Worm (Caenorhabditis elegans) whole organism, L4 larva: ENCODE measurements around the gene W05H9.4.

Source experiments
- D1046.2 ChIP-seq: fragments of 200-800 bp; sonication (Bioruptor generic); IDR thresholded peaks from 2 replicates; pipeline ENCODE4 v1.3.6; 2022; ENCODE audit warnings: missing genetic modification characterization, missing compliant biosample characterization
- T20F7.1 ChIP-seq: fragments of 200-800 bp; sonication (Bioruptor generic); optimal IDR thresholded peaks from 2 replicates; lab custom pipeline; 2018; ENCODE audit warnings: mild to moderate bottlenecking, missing genetic modification characterization, missing compliant biosample characterization
- T26A8.4 ChIP-seq: fragments of 200-800 bp; sonication (Bioruptor generic); IDR thresholded peaks from 2 replicates; pipeline ENCODE4 v1.3.6; 2022; ENCODE audit warnings: missing genetic modification characterization, missing compliant biosample characterization
- Y105C5A.15 ChIP-seq: fragments of 200-800 bp; sonication (Bioruptor generic); IDR thresholded peaks from 2 replicates; pipeline ENCODE4 v1.3.6; 2022; ENCODE audit warnings: missing genetic modification characterization, missing compliant biosample characterization
- Y48G9A.11 ChIP-seq: fragments of 200-800 bp; sonication (Bioruptor generic); IDR thresholded peaks from 2 replicates; pipeline ENCODE4 v1.3.6; 2022; ENCODE audit warnings: missing genetic modification reagents, missing genetic modification characterization, missing compliant biosample characterization
- Y5F2A.4 ChIP-seq: fragments of 200-800 bp; sonication (Bioruptor generic); optimal IDR thresholded peaks from 2 replicates; lab custom pipeline; 2018; ENCODE audit warnings: mild to moderate bottlenecking, missing genetic modification characterization, missing compliant biosample characterization
- ZK337.2 ChIP-seq: fragments of 200-800 bp; sonication (Bioruptor generic); IDR thresholded peaks from 2 replicates; pipeline ENCODE4 v1.3.6; 2022; ENCODE audit warnings: missing genetic modification reagents, missing genetic modification characterization, missing compliant biosample characterization
- aha-1 ChIP-seq: fragments of 150-350 bp; peaks from one replicate; lab custom pipeline; 2014; ENCODE audit warnings: missing biosample characterization, missing genetic modification characterization
- attf-4 ChIP-seq: sonication (generic microtip); optimal IDR thresholded peaks from 3 replicates; lab custom pipeline; 2017; ENCODE audit warnings: missing biosample characterization, missing genetic modification characterization
- ceh-44 ChIP-seq: fragments of 200-800 bp; sonication (Bioruptor generic); IDR thresholded peaks from 2 replicates; pipeline ENCODE4 v1.3.6; 2022; ENCODE audit warnings: missing genetic modification reagents, missing genetic modification characterization, missing compliant biosample characterization
- ceh-62 ChIP-seq: sonication (generic microtip); optimal IDR thresholded peaks from 2 replicates; lab custom pipeline; 2017; ENCODE audit warnings: missing biosample characterization, missing genetic modification characterization
- ceh-82 ChIP-seq: sonication (generic microtip); optimal IDR thresholded peaks from 2 replicates; lab custom pipeline; 2017; ENCODE audit warnings: missing biosample characterization, missing genetic modification characterization
- ctbp-1 ChIP-seq: fragments of 200-800 bp; sonication (Bioruptor generic); IDR thresholded peaks from 2 replicates; pipeline ENCODE4 v1.3.6; 2022; ENCODE audit warnings: missing genetic modification reagents, missing genetic modification characterization, missing compliant biosample characterization
- daf-19 ChIP-seq: fragments of 200-800 bp; sonication (Bioruptor generic); conservative IDR thresholded peaks from 2 replicates; pipeline ENCODE4 v1.3.6; 2022; ENCODE audit warnings: missing genetic modification characterization, missing compliant biosample characterization
- dmd-6 ChIP-seq: fragments of 200-800 bp; sonication (Bioruptor generic); IDR thresholded peaks from 2 replicates; pipeline ENCODE4 v1.3.6; 2022; ENCODE audit warnings: missing genetic modification reagents, missing genetic modification characterization, missing compliant biosample characterization
- dmd-9 ChIP-seq: fragments of 200-800 bp; sonication (Bioruptor generic); IDR thresholded peaks from 2 replicates; pipeline ENCODE4 v1.3.6; 2022; ENCODE audit warnings: missing genetic modification reagents, missing genetic modification characterization, missing compliant biosample characterization
- duxl-1 ChIP-seq: sonication (generic microtip); optimal IDR thresholded peaks from 2 replicates; lab custom pipeline; 2016; ENCODE audit warnings: mild to moderate bottlenecking, missing genetic modification characterization, moderate library complexity, missing compliant biosample characterization; ENCODE audit not compliant: poor library complexity
- dve-1 ChIP-seq: sonication (generic microtip); optimal IDR thresholded peaks from 2 replicates; lab custom pipeline; 2017; ENCODE audit warnings: antibody characterized with exemption, mild to moderate bottlenecking, missing genetic modification characterization, missing compliant biosample characterization; ENCODE audit not compliant: insufficient read depth
- egl-43 ChIP-seq: fragments of 200-800 bp; sonication (Bioruptor generic); IDR thresholded peaks from 2 replicates; pipeline ENCODE4 v1.3.6; 2022; ENCODE audit warnings: missing genetic modification reagents, missing genetic modification characterization, missing compliant biosample characterization
- fkh-10 ChIP-seq: fragments of 150-350 bp; optimal IDR thresholded peaks from 2 replicates; lab custom pipeline; 2014; ENCODE audit warnings: missing biosample characterization, missing genetic modification reagents, missing genetic modification characterization
- hif-1 ChIP-seq, 2 experiments: sonication (generic microtip); optimal IDR thresholded peaks; 2 replicates each; lab custom pipeline; 2016 to 2017; ENCODE audit warnings: missing compliant biosample characterization in 2 of 2, missing genetic modification characterization in 2 of 2, missing genetic modification reagents in 2 of 2, missing genotype in 2 of 2, mild to moderate bottlenecking in 1 of 2
- hlh-30 ChIP-seq: sonication (generic microtip); optimal IDR thresholded peaks from 2 replicates; lab custom pipeline; 2017; ENCODE audit warnings: antibody characterized with exemption, mild to moderate bottlenecking, missing genetic modification characterization, missing compliant biosample characterization; ENCODE audit not compliant: insufficient read depth
- jun-1 ChIP-seq: fragments of 150-350 bp; optimal IDR thresholded peaks from 2 replicates; lab custom pipeline; 2014; ENCODE audit warnings: missing biosample characterization, missing genetic modification reagents, missing genetic modification characterization
- lin-39 ChIP-seq: fragments of 150-350 bp; optimal IDR thresholded peaks from 2 replicates; lab custom pipeline; 2014; ENCODE audit warnings: missing biosample characterization, missing genetic modification reagents, missing genetic modification characterization
- madf-5 ChIP-seq, 2 experiments: fragments of 200-800 bp; sonication (Bioruptor generic); IDR thresholded peaks; 2 replicates each; pipeline ENCODE4 v1.3.6; 2022; ENCODE audit warnings: missing compliant biosample characterization in 2 of 2, missing genetic modification characterization in 2 of 2
- mep-1 ChIP-seq: fragments of 150-350 bp; sonication (generic microtip); optimal IDR thresholded peaks from 3 replicates; lab custom pipeline; 2014; ENCODE audit warnings: missing biosample characterization, missing genetic modification characterization
- mes-2 ChIP-seq: sonication (generic microtip); optimal IDR thresholded peaks from 2 replicates; lab custom pipeline; 2016; ENCODE audit warnings: missing genotype, mild to moderate bottlenecking, missing genetic modification characterization, missing compliant biosample characterization; ENCODE audit not compliant: poor library complexity, severe bottlenecking
- nhr-25 ChIP-seq: sonication (generic microtip); optimal IDR thresholded peaks from 2 replicates; lab custom pipeline; 2017; ENCODE audit warnings: missing genetic modification characterization, mild to moderate bottlenecking, missing compliant biosample characterization, antibody characterized with exemption, moderate library complexity, borderline replicate concordance; ENCODE audit not compliant: insufficient read depth
- nhr-6 ChIP-seq: fragments of 150-350 bp; optimal IDR thresholded peaks from 2 replicates; lab custom pipeline; 2014; ENCODE audit warnings: missing biosample characterization, missing genetic modification characterization
- php-3 ChIP-seq: fragments of 200-800 bp; sonication (Bioruptor generic); IDR thresholded peaks from 2 replicates; pipeline ENCODE4 v1.3.6; 2022; ENCODE audit warnings: missing genetic modification reagents, missing genetic modification characterization, missing compliant biosample characterization
- saeg-2 ChIP-seq: fragments of 200-800 bp; sonication (Bioruptor generic); IDR thresholded peaks from 2 replicates; pipeline ENCODE4 v1.3.6; 2022; ENCODE audit warnings: missing genetic modification reagents, missing genetic modification characterization, missing compliant biosample characterization
- snpc-1.2 ChIP-seq: fragments of 200-800 bp; sonication (Bioruptor generic); IDR thresholded peaks from 2 replicates; pipeline ENCODE4 v1.3.6; 2022; ENCODE audit warnings: missing genetic modification reagents, missing genetic modification characterization, missing compliant biosample characterization
- tra-1 ChIP-seq: fragments of 200-800 bp; sonication (Bioruptor generic); IDR thresholded peaks from 2 replicates; pipeline ENCODE4 v1.3.6; 2022; ENCODE audit warnings: missing genetic modification reagents, missing genetic modification characterization, missing compliant biosample characterization
- unc-39 ChIP-seq: sonication (generic microtip); optimal IDR thresholded peaks from 2 replicates; lab custom pipeline; 2017; ENCODE audit warnings: missing biosample characterization, missing genetic modification characterization
- unc-62 ChIP-seq, 3 experiments: fragments of 150-350 bp in 1 of 3; sonication (generic microtip); optimal IDR thresholded peaks in 2 of 3; peaks in 1 of 3; 1 replicate in 1 of 3; 2 replicates in 2 of 3; lab custom pipeline; 2014 to 2017; ENCODE audit warnings: missing biosample characterization in 3 of 3, missing genetic modification characterization in 3 of 3, missing genetic modification reagents in 3 of 3, missing genotype in 1 of 3
- vab-7 ChIP-seq: fragments of 200-800 bp; sonication (Bioruptor generic); IDR thresholded peaks from 2 replicates; pipeline ENCODE4 v1.3.6; 2022; ENCODE audit warnings: missing genetic modification reagents, missing genetic modification characterization, missing compliant biosample characterization
- zfp-3 ChIP-seq: fragments of 200-800 bp; sonication (Bioruptor generic); conservative IDR thresholded peaks from 2 replicates; pipeline ENCODE4 v1.3.6; 2022; ENCODE audit warnings: missing genetic modification reagents, missing genetic modification characterization, missing compliant biosample characterization
- zip-11 ChIP-seq: fragments of 200-800 bp; sonication (Bioruptor generic); IDR thresholded peaks from 2 replicates; pipeline ENCODE4 v1.3.6; 2022; ENCODE audit warnings: missing genetic modification characterization, missing compliant biosample characterization
- zip-2 ChIP-seq: fragments of 150-350 bp; optimal IDR thresholded peaks from 2 replicates; lab custom pipeline; 2014; ENCODE audit warnings: missing biosample characterization, missing genetic modification characterization
- ztf-11 ChIP-seq: fragments of 150-350 bp; optimal IDR thresholded peaks from 2 replicates; lab custom pipeline; 2014; ENCODE audit warnings: missing biosample characterization, missing genetic modification characterization

The W05H9.4 gene

DNA sequence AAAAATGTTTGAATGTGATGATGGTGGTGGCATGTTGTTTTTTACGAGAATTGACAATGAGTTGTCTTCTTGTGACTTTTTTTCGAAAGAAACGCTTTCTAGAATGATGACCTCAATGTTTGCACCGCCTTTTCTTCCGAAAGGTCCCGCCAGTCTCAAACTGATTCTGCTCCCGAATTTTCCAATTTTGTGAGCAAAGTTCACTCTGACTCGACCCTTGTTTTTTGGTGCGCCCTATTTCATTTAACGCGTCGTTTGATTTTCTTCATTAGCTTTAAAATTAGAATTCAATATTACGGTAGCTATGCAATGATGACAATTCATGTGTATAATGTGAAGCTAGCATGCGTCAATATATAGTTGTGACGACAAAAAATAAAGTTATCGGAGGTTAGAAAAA is 32.8 kb upstream of the W05H9.4 start, which contains the start of gene lite-1:
TSS of gene lite-1 (minus strand) at position 101 of the 400 bp plus-strand sequence.
- no peak for TF ChIP-seq T26A8.4 (GFP tag; lab: Robert Waterston, UW)
- no peak for TF ChIP-seq Y5F2A.4 (GFP tag; lab: Kevin White, UChicago)
- peak in 1 of 2 experiments; percentile 73 for TF ChIP-seq unc-62 (GFP tag; optimal IDR thresholded peaks at IDR 0.05 in 1 of 2; lab: Kevin White, UChicago)
- TF ChIP-seq unc-62 (tag; optimal IDR thresholded peaks at IDR 0.05; lab: Kevin White, UChicago): no peak
- TF ChIP-seq ceh-82 (tag; lab: Kevin White, UChicago): no peak
- no peak for TF ChIP-seq jun-1
- no peak for TF ChIP-seq egl-43 (GFP tag; lab: Robert Waterston, UW)
- TF ChIP-seq mep-1: no peak
- TF ChIP-seq fkh-10 (GFP tag; lab: Kevin White, UChicago): no peak

DNA sequence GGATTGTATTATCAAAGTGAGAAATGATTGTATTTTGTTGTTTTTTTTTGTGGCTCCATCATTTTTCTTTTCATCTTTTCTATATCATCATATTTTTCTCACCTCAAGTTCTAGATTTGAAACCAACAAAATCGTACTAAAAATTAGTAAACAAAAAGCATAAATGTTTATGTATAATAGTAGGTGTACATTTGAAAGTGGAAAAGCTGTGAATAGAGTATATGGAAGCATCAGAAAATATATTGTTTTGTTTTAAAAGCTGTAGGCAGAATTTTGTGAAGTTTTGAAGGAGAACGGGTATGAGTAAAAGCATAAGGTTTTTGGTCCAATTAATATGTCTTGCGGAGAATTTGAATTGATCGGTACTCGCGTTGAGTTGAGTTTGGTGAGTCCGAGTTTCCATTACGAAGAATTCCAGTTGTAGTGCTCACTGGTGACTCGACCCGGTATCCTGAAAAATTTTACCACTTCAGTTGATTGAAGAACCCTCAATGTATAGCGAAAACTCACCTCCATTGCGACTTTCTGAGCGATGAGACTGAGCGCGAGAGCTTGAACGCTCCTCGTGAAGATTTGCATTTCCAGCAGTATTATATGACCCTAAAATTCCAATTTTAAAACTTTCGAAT is 30.3 kb upstream of the W05H9.4 start, which contains the start of gene C14F11.4:
TSS of gene C14F11.4 (minus strand) at position 51 of the 629 bp plus-strand sequence.
- peak; percentile 16 for TF ChIP-seq T20F7.1
- peak; percentile 27 for TF ChIP-seq dve-1 (tag; lab: Kevin White, UChicago)
- 0 out of 2 replicates have a peak, but pooled peaks have one; percentile 12 for TF ChIP-seq ctbp-1 (GFP tag; lab: Robert Waterston, UW)
- TF ChIP-seq dmd-9 (GFP tag; lab: Robert Waterston, UW): no peak
- no peak for TF ChIP-seq ceh-44 (GFP tag; lab: Robert Waterston, UW)
- peak; percentile 71 for TF ChIP-seq aha-1 (tag; lab: Kevin White, UChicago)
- no peak for TF ChIP-seq php-3 (GFP tag; lab: Robert Waterston, UW)

DNA sequence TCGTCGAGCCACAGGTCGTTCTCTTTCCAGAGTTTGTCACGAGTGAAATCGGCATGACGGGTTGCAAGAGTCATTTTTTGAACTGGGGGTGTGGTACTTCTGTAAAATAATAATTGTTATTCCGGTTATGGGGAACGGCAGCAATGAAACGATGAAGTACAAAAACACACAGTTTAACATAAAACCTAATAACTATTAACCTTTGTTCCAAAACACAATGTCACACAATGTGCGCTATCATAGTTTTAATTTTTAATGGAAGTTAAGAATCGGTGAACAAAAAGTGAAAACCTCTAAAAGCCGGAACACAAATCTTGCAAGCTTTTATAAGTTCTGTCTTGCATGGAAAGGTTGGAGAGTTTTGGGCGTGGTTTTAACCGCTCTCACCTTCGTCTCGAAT is 28.0 kb upstream of the W05H9.4 start, which contains the start of gene hsp-43:
TSS of gene hsp-43 (minus strand) at position 101 of the 400 bp plus-strand sequence.
- TF ChIP-seq nhr-25 (tag; lab: Kevin White, UChicago) (peak; percentile 48), saeg-2 (GFP tag; lab: Robert Waterston, UW) (no peak)

DNA sequence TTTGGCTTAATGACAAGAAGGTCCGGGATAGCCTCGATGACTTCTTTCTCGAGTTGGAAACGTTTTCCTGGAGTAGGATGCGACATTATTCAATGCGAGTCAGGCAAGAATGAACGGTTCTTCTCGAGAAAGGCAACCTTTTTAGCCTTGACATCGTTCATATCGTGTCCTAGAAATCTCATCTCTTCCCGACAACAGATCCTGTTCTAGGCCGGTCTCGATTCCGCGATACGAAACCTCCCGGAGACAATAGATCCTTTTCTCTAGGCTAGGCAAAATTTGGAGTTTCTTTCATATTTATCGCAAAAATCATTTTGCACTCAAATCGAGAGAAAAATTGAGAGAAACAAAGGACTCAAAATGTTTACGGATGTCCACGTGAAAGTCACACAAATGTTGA is 24.5 kb upstream of the W05H9.4 start, which contains the start of gene rml-3:
TSS of gene rml-3 (minus strand) at position 93 of the 400 bp plus-strand sequence.
- TF ChIP-seq vab-7 (GFP tag; lab: Robert Waterston, UW): no peak
- no peak for TF ChIP-seq ZK337.2
- TF ChIP-seq snpc-1.2 (GFP tag; lab: Robert Waterston, UW): no peak
- 0 out of 2 replicates have a peak, but pooled peaks have one; percentile 14 for TF ChIP-seq dmd-6 (GFP tag; lab: Robert Waterston, UW)

- TF ChIP-seq D1046.2 (GFP tag; lab: Robert Waterston, UW): no peak
- TF ChIP-seq attf-4 (tag; lab: Kevin White, UChicago): no peak
- no peak for TF ChIP-seq ztf-11 (tag; lab: Kevin White, UChicago)
- TF ChIP-seq duxl-1: no peak
- TF ChIP-seq lin-39 (tag; lab: Kevin White, UChicago): no peak
- no peak for TF ChIP-seq daf-19
- no peak for TF ChIP-seq fkh-10 (GFP tag; lab: Kevin White, UChicago)
- no peak for TF ChIP-seq Y105C5A.15 (GFP tag; lab: Robert Waterston, UW)
- TF ChIP-seq ceh-44 (GFP tag; lab: Robert Waterston, UW): no peak
- TF ChIP-seq zip-11 (GFP tag; lab: Robert Waterston, UW): no peak
- no peak for TF ChIP-seq madf-5 (GFP tag; IDR thresholded peaks at IDR 0.05; lab: Robert Waterston, UW)
- TF ChIP-seq hlh-30 (tag; lab: Kevin White, UChicago): no peak
- TF ChIP-seq Y48G9A.11 (GFP tag; lab: Robert Waterston, UW): no peak
- TF ChIP-seq mes-2 (tag; lab: Kevin White, UChicago): no peak
- no peak for TF ChIP-seq unc-39
- no peak for TF ChIP-seq ceh-62 (tag; lab: Kevin White, UChicago)
- no peak for TF ChIP-seq ZK337.2
- no peak for TF ChIP-seq zfp-3
- TF ChIP-seq mep-1: peak; percentile 3
- no peak for TF ChIP-seq tra-1 (GFP tag; lab: Robert Waterston, UW)
- peak in 1 of 2 experiments; percentile 53 for TF ChIP-seq hif-1 (tag; optimal IDR thresholded peaks at IDR 0.05; lab: Kevin White, UChicago)
- no peak for TF ChIP-seq zip-2 (tag; lab: Kevin White, UChicago)
- TF ChIP-seq nhr-6 (tag; lab: Kevin White, UChicago): no peak
These were observed 23.4 kb upstream of the W05H9.4 start for ce11 chrX:6239927-6240639.
